Worm (Caenorhabditis elegans): ENCODE data around the gene F13A2.10.
A peak's percentile ranks its signal among the peaks of the same experiment; 100 is the strongest.

F13A2.10 gene

ce11 chrV:4372986-4373385 lies 13.1 kb downstream of the F13A2.10 start:
- no peak for TF ChIP-seq ceh-9 (tag; optimal IDR thresholded peaks at IDR 0.05)
- TF ChIP-seq elt-1 (tag; optimal IDR thresholded peaks at IDR 0.05): no peak
- no peak for TF ChIP-seq tbx-2 (tag; optimal IDR thresholded peaks at IDR 0.05)
- TF ChIP-seq snpc-4 (tag; optimal IDR thresholded peaks at IDR 0.05): no peak
- TF ChIP-seq fkh-10 (GFP tag; optimal IDR thresholded peaks at IDR 0.05): no peak
- TF ChIP-seq ztf-11 (tag; optimal IDR thresholded peaks at IDR 0.05): no peak
- TF ChIP-seq lin-15B (tag; optimal IDR thresholded peaks at IDR 0.05): no peak
- no peak for TF ChIP-seq pha-4 (tag; optimal IDR thresholded peaks at IDR 0.05)
- no peak for TF ChIP-seq ceh-28 (tag; optimal IDR thresholded peaks at IDR 0.05)
- no peak for TF ChIP-seq egl-5 (tag; optimal IDR thresholded peaks at IDR 0.05)
- TF ChIP-seq nhr-77 (tag; optimal IDR thresholded peaks at IDR 0.05): no peak
- no peak for TF ChIP-seq elt-2 (tag; optimal IDR thresholded peaks at IDR 0.05)
- TF ChIP-seq nhr-237 (tag; optimal IDR thresholded peaks at IDR 0.05): no peak
- TF ChIP-seq ZK546.5 (tag; optimal IDR thresholded peaks at IDR 0.05): no peak

DNA sequence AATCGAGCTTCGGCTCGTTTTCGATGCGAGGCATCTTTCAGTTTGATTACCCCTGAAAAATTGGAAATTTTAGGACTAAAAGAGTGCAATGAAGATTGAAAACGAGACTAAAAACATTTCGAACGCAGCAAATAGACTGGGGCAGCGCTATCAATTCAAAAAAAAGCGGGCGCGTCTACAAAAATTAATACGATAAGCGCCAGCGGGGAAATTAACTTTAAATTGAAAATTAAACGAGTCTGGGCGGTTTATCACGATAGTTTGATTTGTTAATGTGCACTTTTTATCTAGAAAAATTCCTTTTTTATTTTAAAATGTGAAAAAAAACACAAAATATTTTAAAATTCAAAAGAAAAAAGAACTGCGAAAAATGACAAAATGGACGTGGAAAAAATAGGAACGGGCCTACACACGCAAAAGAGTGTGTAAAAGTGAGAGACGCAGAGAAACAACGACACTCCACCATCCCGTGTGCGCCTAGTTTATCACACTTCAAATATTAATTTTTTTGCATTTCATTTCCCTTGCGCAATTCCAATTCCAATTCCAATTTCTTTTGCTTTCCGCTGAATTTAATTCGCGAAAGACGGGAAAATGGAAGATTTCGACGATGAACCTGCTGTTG lies 14.7 kb downstream of the F13A2.10 start, which contains the start of the genes gmpr-1 and fipp-1:
TSS of gene gmpr-1 (minus strand) at position 75 of the 625 bp plus-strand sequence.
TSS of gene fipp-1 (plus strand) at position 499 of the 625 bp plus-strand sequence.
- no peak for TF ChIP-seq egl-5 (tag; optimal IDR thresholded peaks at IDR 0.05)
- no peak for TF ChIP-seq fkh-2 (tag; optimal IDR thresholded peaks at IDR 0.05)
- no peak for TF ChIP-seq elt-3 (tag; optimal IDR thresholded peaks at IDR 0.05)
- no peak for TF ChIP-seq snpc-4 (tag; optimal IDR thresholded peaks at IDR 0.05)
- no peak for TF ChIP-seq nhr-43 (tag; optimal IDR thresholded peaks at IDR 0.05; ENCODE audit: poor library complexity, severe bottlenecking)
- no peak for TF ChIP-seq tbx-2 (tag; optimal IDR thresholded peaks at IDR 0.05)
- no peak for TF ChIP-seq nhr-11 (tag; optimal IDR thresholded peaks at IDR 0.05)
- no peak for TF ChIP-seq sea-2 (GFP tag; optimal IDR thresholded peaks at IDR 0.05)
- peak; percentile 64 for TF ChIP-seq nfya-1 (tag; optimal IDR thresholded peaks at IDR 0.05; ENCODE audit: insufficient read depth)
- TF ChIP-seq nhr-12 (tag; optimal IDR thresholded peaks at IDR 0.05): no peak
- no peak for TF ChIP-seq mml-1 (tag; optimal IDR thresholded peaks at IDR 0.05)
- TF ChIP-seq pha-4 (tag; optimal IDR thresholded peaks at IDR 0.05): peak; percentile 48
- peak; percentile 24 for TF ChIP-seq jun-1 (tag; optimal IDR thresholded peaks at IDR 0.05)
- TF ChIP-seq mdl-1 (tag; optimal IDR thresholded peaks at IDR 0.05): no peak
- no peak for TF ChIP-seq skn-1 (tag; optimal IDR thresholded peaks at IDR 0.05)
- no peak for TF ChIP-seq nhr-237 (tag; optimal IDR thresholded peaks at IDR 0.05)
- no peak for TF ChIP-seq elt-1 (tag; optimal IDR thresholded peaks at IDR 0.05)
- TF ChIP-seq ama-1 (optimal IDR thresholded peaks at IDR 0.05): no peak
- no peak for TF ChIP-seq zag-1 (tag; optimal IDR thresholded peaks at IDR 0.05)
- TF ChIP-seq aly-2 (tag; optimal IDR thresholded peaks at IDR 0.05): no peak
- TF ChIP-seq egl-27 (tag; optimal IDR thresholded peaks at IDR 0.05): no peak
- TF ChIP-seq ztf-4 (tag; optimal IDR thresholded peaks at IDR 0.05): no peak
- peak; percentile 61 for TF ChIP-seq lin-15B (tag; optimal IDR thresholded peaks at IDR 0.05)
- no peak for TF ChIP-seq R02D3.7 (tag; optimal IDR thresholded peaks at IDR 0.05)
- no peak for TF ChIP-seq unc-62 (GFP tag; optimal IDR thresholded peaks at IDR 0.05)
- no peak for TF ChIP-seq nhr-77 (tag; optimal IDR thresholded peaks at IDR 0.05)
- TF ChIP-seq nhr-76 (tag; optimal IDR thresholded peaks at IDR 0.05): no peak
- TF ChIP-seq elt-2 (tag; optimal IDR thresholded peaks at IDR 0.05): peak; percentile 74
- TF ChIP-seq hmg-11 (tag; optimal IDR thresholded peaks at IDR 0.05): peak; percentile 62
- no peak for TF ChIP-seq daf-12 (tag; optimal IDR thresholded peaks at IDR 0.05)
- no peak for TF ChIP-seq ceh-9 (tag; optimal IDR thresholded peaks at IDR 0.05)
- peak; percentile 69 for TF ChIP-seq nhr-23 (tag; optimal IDR thresholded peaks at IDR 0.05)
- TF ChIP-seq fkh-10 (GFP tag; optimal IDR thresholded peaks at IDR 0.05): no peak
- TF ChIP-seq fos-1 (tag; optimal IDR thresholded peaks at IDR 0.05): no peak
- no peak for TF ChIP-seq eor-1 (tag; optimal IDR thresholded peaks at IDR 0.05)
- TF ChIP-seq nhr-67 (tag; optimal IDR thresholded peaks at IDR 0.05): no peak
- no peak for TF ChIP-seq ceh-28 (tag; optimal IDR thresholded peaks at IDR 0.05)
- TF ChIP-seq pqm-1 (tag; optimal IDR thresholded peaks at IDR 0.05): no peak
- TF ChIP-seq unc-39 (tag; optimal IDR thresholded peaks at IDR 0.05): no peak
- TF ChIP-seq lin-39 (tag; optimal IDR thresholded peaks at IDR 0.05): peak; percentile 16
- no peak for TF ChIP-seq ceh-16 (tag; optimal IDR thresholded peaks at IDR 0.05)
- no peak for TF ChIP-seq ceh-82 (tag; optimal IDR thresholded peaks at IDR 0.05)
- TF ChIP-seq nhr-28 (tag; optimal IDR thresholded peaks at IDR 0.05): no peak
- no peak for TF ChIP-seq ZK546.5 (tag; optimal IDR thresholded peaks at IDR 0.05)
- no peak for TF ChIP-seq lsy-12 (tag; optimal IDR thresholded peaks at IDR 0.05)
- TF ChIP-seq nhr-25 (tag; optimal IDR thresholded peaks at IDR 0.05): no peak
- no peak for TF ChIP-seq ztf-11 (tag; optimal IDR thresholded peaks at IDR 0.05)

Data from whole organism, L3 larva.